Fruit fly (Drosophila melanogaster) whole organism, embryonic: ENCODE results near the gene DCTN5-p25.
A peak's percentile ranks its signal among the peaks of the same experiment; 100 is the strongest.

Experiments used
- Adf1 ChIP-seq: fragments of 200-800 bp; sonication (Bioruptor generic); IDR thresholded peaks from 2 replicates; pipeline ENCODE4 v1.3.6; 2022; ENCODE audit warnings: missing biosample characterization, missing genetic modification characterization
- Asciz ChIP-seq: fragments of 200-800 bp; sonication (Bioruptor generic); optimal IDR thresholded peaks from 2 replicates; lab custom pipeline; 2017; ENCODE audit warnings: missing biosample characterization, mild to moderate bottlenecking, missing genetic modification characterization, missing genetic modification reagents
- Bdp1 ChIP-seq: fragments of 200-800 bp; sonication (Bioruptor generic); optimal IDR thresholded peaks from 3 replicates; lab custom pipeline; 2016; ENCODE audit warnings: missing biosample characterization, missing genetic modification characterization
- Bteb2 ChIP-seq: fragments of 200-800 bp; sonication (Bioruptor generic); optimal IDR thresholded peaks from 2 replicates; lab custom pipeline; 2016; ENCODE audit warnings: missing biosample characterization, missing genetic modification characterization
- CG11696 ChIP-seq: fragments of 200-800 bp; sonication (Bioruptor generic); IDR thresholded peaks from 2 replicates; pipeline ENCODE4 v1.3.6; 2022; ENCODE audit warnings: missing biosample characterization, missing genetic modification characterization
- CG12219 ChIP-seq: fragments of 200-800 bp; sonication (Bioruptor generic); optimal IDR thresholded peaks from 3 replicates; lab custom pipeline; 2018; ENCODE audit warnings: missing biosample characterization, mild to moderate bottlenecking, missing genetic modification characterization
- CG14710 ChIP-seq: fragments of 200-800 bp; sonication (Bioruptor generic); optimal IDR thresholded peaks from 3 replicates; lab custom pipeline; 2019; ENCODE audit warnings: missing biosample characterization, mild to moderate bottlenecking, missing genetic modification characterization, moderate library complexity
- CG1603 ChIP-seq: fragments of 200-800 bp; sonication (Bioruptor generic); optimal IDR thresholded peaks from 2 replicates; lab custom pipeline; 2019; ENCODE audit warnings: missing biosample characterization, mild to moderate bottlenecking, missing genetic modification characterization, moderate library complexity
- CG18599 ChIP-seq: fragments of 200-800 bp; sonication (Bioruptor generic); optimal IDR thresholded peaks from 3 replicates; lab custom pipeline; 2017; ENCODE audit warnings: missing biosample characterization, missing genetic modification characterization, mild to moderate bottlenecking, moderate library complexity, missing genetic modification reagents
- CG18764 ChIP-seq: fragments of 200-800 bp; sonication (Bioruptor generic); optimal IDR thresholded peaks from 3 replicates; lab custom pipeline; 2016; ENCODE audit warnings: missing biosample characterization, missing genetic modification characterization
- CG30020 ChIP-seq: fragments of 200-800 bp; optimal IDR thresholded peaks from 2 replicates; lab custom pipeline; 2019; ENCODE audit warnings: missing biosample characterization, mild to moderate bottlenecking, missing genetic modification characterization, moderate library complexity
- CG3407 ChIP-seq: fragments of 200-800 bp; sonication (Bioruptor generic); optimal IDR thresholded peaks from 2 replicates; lab custom pipeline; 2018; ENCODE audit warnings: missing biosample characterization, mild to moderate bottlenecking, missing genetic modification characterization
- CG34422 ChIP-seq: fragments of 200-800 bp; sonication (Bioruptor generic); IDR thresholded peaks from 3 replicates; pipeline ENCODE4 v1.3.6; 2022; ENCODE audit warnings: missing biosample characterization, missing genetic modification characterization
- CG3726 ChIP-seq: fragments of 200-800 bp; sonication (Bioruptor generic); IDR thresholded peaks from 3 replicates; pipeline ENCODE4, ENCODE4 v1.3.6; 2022; ENCODE audit warnings: missing biosample characterization, missing genetic modification characterization
- CG4854 ChIP-seq: fragments of 200-800 bp; sonication (Bioruptor generic); optimal IDR thresholded peaks from 2 replicates; lab custom pipeline; 2016; ENCODE audit warnings: missing biosample characterization, missing genetic modification characterization, inconsistent platforms
- CG5953 ChIP-seq: fragments of 200-800 bp; sonication (Bioruptor generic); IDR thresholded peaks from 2 replicates; pipeline ENCODE4 v1.3.6; 2022; ENCODE audit warnings: missing biosample characterization, missing genetic modification characterization
- CG6272 ChIP-seq: fragments of 200-800 bp; sonication (Bioruptor generic); IDR thresholded peaks from 2 replicates; pipeline ENCODE4 v1.3.6; 2022; ENCODE audit warnings: missing biosample characterization, missing genetic modification characterization
- CG6765 ChIP-seq: fragments of 200-800 bp; sonication (Bioruptor generic); optimal IDR thresholded peaks from 3 replicates; lab custom pipeline; 2017; ENCODE audit warnings: missing biosample characterization, mild to moderate bottlenecking, missing genetic modification characterization
- CG8281 ChIP-seq: fragments of 200-800 bp; sonication (Bioruptor generic); optimal IDR thresholded peaks from 2 replicates; lab custom pipeline; 2018; ENCODE audit warnings: missing biosample characterization, mild to moderate bottlenecking, missing genetic modification characterization, moderate library complexity
- CG8478 ChIP-seq: fragments of >200 bp; optimal IDR thresholded peaks from 2 replicates; lab custom pipeline; 2018
- Deaf1 ChIP-seq: fragments of 200-800 bp; optimal IDR thresholded peaks from 3 replicates; lab custom pipeline; 2019; ENCODE audit warnings: missing biosample characterization, mild to moderate bottlenecking, missing genetic modification characterization, moderate library complexity
- Doc3 ChIP-seq: fragments of 200-800 bp; sonication (Bioruptor generic); IDR thresholded peaks from 3 replicates; pipeline ENCODE4 v1.3.6; 2022; ENCODE audit warnings: missing biosample characterization, missing genetic modification characterization; ENCODE audit not compliant: partially characterized antibody
- HLH54F ChIP-seq: fragments of 200-800 bp; sonication (Bioruptor generic); optimal IDR thresholded peaks from 3 replicates; lab custom pipeline; 2016; ENCODE audit warnings: missing biosample characterization, missing genetic modification characterization
- Hsf ChIP-seq: fragments of 200-800 bp; sonication (Bioruptor generic); optimal IDR thresholded peaks from 3 replicates; lab custom pipeline; 2016; ENCODE audit warnings: missing biosample characterization, missing genetic modification characterization
- Jarid2 ChIP-seq: fragments of 200-800 bp; sonication (Bioruptor generic); optimal IDR thresholded peaks from 3 replicates; lab custom pipeline; 2017; ENCODE audit warnings: mild to moderate bottlenecking, missing biosample characterization, missing genetic modification reagents, missing genetic modification characterization
- MTF-1 ChIP-seq: fragments of 200-800 bp; sonication (Bioruptor generic); optimal IDR thresholded peaks from 2 replicates; lab custom pipeline; 2018; ENCODE audit warnings: missing biosample characterization, mild to moderate bottlenecking, missing genetic modification characterization, borderline replicate concordance
- Neu2 ChIP-seq: fragments of 200-800 bp; sonication (Bioruptor generic); optimal IDR thresholded peaks from 3 replicates; lab custom pipeline; 2016; ENCODE audit warnings: missing biosample characterization, missing genetic modification characterization, borderline replicate concordance
- Rfx ChIP-seq: fragments of 200-800 bp; sonication (Bioruptor generic); IDR thresholded peaks from 2 replicates; pipeline ENCODE4 v1.3.6; 2022; ENCODE audit warnings: missing biosample characterization, missing genetic modification characterization
- TFAM ChIP-seq: fragments of 200-800 bp; sonication (Bioruptor generic); optimal IDR thresholded peaks from 2 replicates; lab custom pipeline; 2017; ENCODE audit warnings: missing biosample characterization, missing genetic modification characterization, inconsistent platforms
- ap ChIP-seq: fragments of 200-800 bp; sonication (Bioruptor generic); IDR thresholded peaks from 2 replicates; pipeline ENCODE4 v1.3.6; 2022; ENCODE audit warnings: missing biosample characterization, missing genetic modification characterization
- bowl ChIP-seq: fragments of 200-800 bp; sonication (Bioruptor generic); IDR thresholded peaks from 2 replicates; pipeline ENCODE4 v1.3.6; 2022; ENCODE audit warnings: missing biosample characterization, missing genetic modification characterization
- bsh ChIP-seq, 2 experiments: fragments of 200-800 bp; sonication (Bioruptor generic); optimal IDR thresholded peaks; 2 replicates each; lab custom pipeline; 2017 to 2018; ENCODE audit warnings: mild to moderate bottlenecking in 2 of 2, missing biosample characterization in 2 of 2, missing genetic modification characterization in 2 of 2, moderate library complexity in 1 of 2
- danr ChIP-seq: fragments of 200-800 bp; sonication (Bioruptor generic); IDR thresholded peaks from 2 replicates; pipeline ENCODE4 v1.3.6; 2022; ENCODE audit warnings: missing biosample characterization, missing genetic modification characterization
- dmrt99B ChIP-seq: fragments of 200-800 bp; sonication (Bioruptor generic); optimal IDR thresholded peaks from 2 replicates; lab custom pipeline; 2018; ENCODE audit warnings: missing biosample characterization, mild to moderate bottlenecking, missing genetic modification characterization, moderate library complexity
- esg ChIP-seq: fragments of 200-800 bp; sonication (Bioruptor generic); conservative IDR thresholded peaks from 2 replicates; pipeline ENCODE4 v1.3.6; 2022; ENCODE audit warnings: missing biosample characterization, missing genetic modification characterization
- gce ChIP-seq: fragments of 200-800 bp; sonication (Bioruptor generic); IDR thresholded peaks from 3 replicates; pipeline ENCODE4 v1.3.6; 2022; ENCODE audit warnings: missing biosample characterization, missing genetic modification characterization
- gfzf ChIP-seq: fragments of 200-800 bp; sonication (Bioruptor generic); optimal IDR thresholded peaks from 2 replicates; lab custom pipeline; 2016; ENCODE audit warnings: missing biosample characterization, mild to moderate bottlenecking, missing genetic modification characterization, moderate library complexity
- gro ChIP-seq: fragments of 200-800 bp; sonication (Bioruptor generic); optimal IDR thresholded peaks from 2 replicates; lab custom pipeline; 2016; ENCODE audit warnings: missing biosample characterization, missing genetic modification characterization
- gsb-n ChIP-seq: fragments of 200-800 bp; sonication (Bioruptor generic); optimal IDR thresholded peaks from 3 replicates; lab custom pipeline; 2018; ENCODE audit warnings: missing biosample characterization, mild to moderate bottlenecking, missing genetic modification characterization
- ind ChIP-seq: fragments of 200-800 bp; sonication (Bioruptor generic); optimal IDR thresholded peaks from 3 replicates; lab custom pipeline; 2016; ENCODE audit warnings: missing biosample characterization, missing genetic modification characterization
- ken ChIP-seq: fragments of 200-800 bp; sonication (Bioruptor generic); IDR thresholded peaks from 3 replicates; pipeline ENCODE4 v1.3.6; 2022; ENCODE audit warnings: missing biosample characterization, missing genetic modification characterization
- repo ChIP-seq: fragments of 200-800 bp; sonication (Bioruptor generic); optimal IDR thresholded peaks from 2 replicates; lab custom pipeline; 2016; ENCODE audit warnings: missing biosample characterization, missing genetic modification characterization
- run ChIP-seq: fragments of 200-800 bp; sonication (Bioruptor generic); optimal IDR thresholded peaks from 3 replicates; lab custom pipeline; 2018; ENCODE audit warnings: missing biosample characterization, mild to moderate bottlenecking, missing genetic modification characterization
- sc ChIP-seq, 3 experiments: fragments of >200 bp in 2 of 3; fragments of 200-800 bp in 1 of 3; sonication (Bioruptor generic) in 1 of 3; optimal IDR thresholded peaks; 2 replicates in 2 of 3; 3 replicates in 1 of 3; lab custom pipeline; 2017; ENCODE audit warnings: mild to moderate bottlenecking in 1 of 3, missing biosample characterization in 1 of 3, missing genetic modification characterization in 1 of 3, missing genetic modification reagents in 1 of 3
- sima ChIP-seq: fragments of 200-800 bp; sonication (Bioruptor generic); optimal IDR thresholded peaks from 2 replicates; lab custom pipeline; 2016; ENCODE audit warnings: missing biosample characterization, missing genetic modification characterization
- sna ChIP-seq: fragments of 200-800 bp; sonication (Bioruptor generic); IDR thresholded peaks from 2 replicates; pipeline ENCODE4 v1.3.6; 2022; ENCODE audit warnings: missing biosample characterization, missing genetic modification characterization; ENCODE audit not compliant: partially characterized antibody
- sr ChIP-seq: fragments of 200-800 bp; sonication (Bioruptor generic); IDR thresholded peaks from 3 replicates; pipeline ENCODE4 v1.3.6; 2022; ENCODE audit warnings: missing biosample characterization, missing genetic modification characterization
- zen ChIP-seq: fragments of 200-800 bp; sonication (Bioruptor generic); optimal IDR thresholded peaks from 3 replicates; lab custom pipeline; 2018; ENCODE audit warnings: missing biosample characterization, mild to moderate bottlenecking, missing genetic modification characterization, moderate library complexity

The DCTN5-p25 gene

DNA sequence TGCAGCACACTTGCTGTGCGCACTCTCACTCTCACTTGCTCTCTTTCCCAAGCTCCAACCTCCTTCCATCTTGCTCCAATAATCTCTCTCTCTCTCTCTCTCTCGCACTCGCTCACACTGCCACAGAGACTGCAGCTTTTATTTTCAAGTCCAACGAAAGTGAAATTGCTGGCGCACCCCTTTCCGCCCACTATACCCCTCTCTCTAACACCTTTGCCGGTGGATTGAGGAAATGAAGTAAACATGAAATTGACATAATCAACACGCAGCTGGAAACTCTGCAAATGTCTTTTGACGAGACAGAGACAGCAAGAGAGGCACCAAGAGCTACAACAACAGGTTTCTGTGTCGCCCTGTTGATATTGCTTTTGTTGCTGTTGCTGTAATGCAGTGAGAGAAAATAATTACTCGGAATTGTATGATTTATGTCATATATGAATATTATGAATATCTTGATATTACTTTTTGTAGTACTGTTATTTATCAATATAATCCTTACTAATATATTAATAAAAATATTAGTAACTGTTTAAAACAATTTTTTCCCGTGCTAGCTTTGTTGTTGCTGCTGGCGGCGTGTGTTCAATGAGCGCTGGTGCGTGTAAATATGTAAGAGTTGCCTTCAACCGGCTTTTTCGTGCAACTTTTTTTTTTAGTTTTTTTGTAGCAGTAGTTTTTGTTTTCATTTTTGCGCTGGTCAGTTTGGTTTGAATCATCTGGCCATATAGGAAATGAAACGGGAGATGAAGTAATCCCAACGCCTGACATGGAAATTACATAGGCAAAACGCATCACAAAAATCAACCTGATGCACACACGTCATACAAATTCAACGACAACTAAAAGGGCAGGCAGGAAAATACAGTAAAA lies 9.7 kb upstream of the DCTN5-p25 start (continued):
- peak; percentile 94 for TF ChIP-seq CG34422 (GFP tag; lab: Robert Waterston, UW)
- peak; percentile 69 for TF ChIP-seq CG1603 (tag; lab: Kevin White, UChicago)
- peak; percentile 90 for TF ChIP-seq ind (GFP tag; lab: Kevin White, UChicago)
- peak; percentile 46 for TF ChIP-seq CG30020
- peak; percentile 84 for TF ChIP-seq zen (tag; lab: Kevin White, UChicago)
- peak; percentile 80 for TF ChIP-seq CG12219 (GFP tag; lab: Kevin White, UChicago)
- peak; percentile 77 for TF ChIP-seq MTF-1 (GFP tag; lab: Kevin White, UChicago)
- TF ChIP-seq TFAM (GFP tag; lab: Kevin White, UChicago) = peak; percentile 44
- TF ChIP-seq sna (GFP tag; lab: Robert Waterston, UW) = peak; percentile 56
- peak; percentile 90 for TF ChIP-seq run
- peak; percentile 92 for TF ChIP-seq esg (GFP tag; lab: Robert Waterston, UW)
- TF ChIP-seq sima (GFP tag; lab: Kevin White, UChicago) = no peak
- TF ChIP-seq Bteb2 = peak; percentile 40
- no peak for TF ChIP-seq sc (optimal IDR thresholded peaks at IDR 0.05; lab: Kevin White, UChicago)
- TF ChIP-seq sc (GFP tag; optimal IDR thresholded peaks at IDR 0.05; lab: Kevin White, UChicago) = peak; percentile 86
- peak; percentile 98 for TF ChIP-seq dmrt99B (tag; lab: Kevin White, UChicago)
- no peak for TF ChIP-seq Bdp1 (GFP tag; lab: Kevin White, UChicago)
- peak; percentile 50 for TF ChIP-seq Adf1
- TF ChIP-seq bowl (GFP tag; lab: Robert Waterston, UW) = peak; percentile 84
- peak; percentile 79 to 96 for TF ChIP-seq bsh (GFP tag; optimal IDR thresholded peaks at IDR 0.05; lab: Kevin White, UChicago)
- peak; percentile 48; the same call in 1 of the 3 replicates for TF ChIP-seq sr (GFP tag; lab: Robert Waterston, UW)
- no peak for TF ChIP-seq Doc3 (GFP tag; lab: Robert Waterston, UW)
- peak; percentile 94 for TF ChIP-seq gsb-n (tag; lab: Kevin White, UChicago)
- TF ChIP-seq Neu2 = no peak
- TF ChIP-seq CG18764 (GFP tag; lab: Kevin White, UChicago) = peak; percentile 84
- TF ChIP-seq CG18599 (GFP tag; lab: Kevin White, UChicago) = peak; percentile 90
- no peak for TF ChIP-seq gro
- peak; percentile 80 for TF ChIP-seq ken (GFP tag; lab: Robert Waterston, UW)
- TF ChIP-seq CG8478 (lab: Kevin White, UChicago) = no peak
- peak; percentile 92 for TF ChIP-seq Asciz (GFP tag; lab: Kevin White, UChicago)
- TF ChIP-seq HLH54F (GFP tag; lab: Kevin White, UChicago) = no peak
- TF ChIP-seq Jarid2 (GFP tag; lab: Kevin White, UChicago) = peak; percentile 54
- peak; percentile 78 for TF ChIP-seq Rfx
- TF ChIP-seq danr = peak; percentile 84; the same call in 1 of the 2 replicates
- peak; percentile 92 for TF ChIP-seq ap (GFP tag; lab: Robert Waterston, UW)
- peak; percentile 71 for TF ChIP-seq Deaf1 (tag; lab: Kevin White, UChicago)
- TF ChIP-seq CG14710 (tag; lab: Kevin White, UChicago) = peak; percentile 88
- peak; percentile 61 for TF ChIP-seq CG4854 (GFP tag; lab: Kevin White, UChicago)
- TF ChIP-seq Hsf (GFP tag; lab: Kevin White, UChicago) = peak; percentile 53
- peak; percentile 66 for TF ChIP-seq CG6765 (GFP tag; lab: Kevin White, UChicago)
- TF ChIP-seq CG6272 (GFP tag; lab: Robert Waterston, UW) = peak; percentile 89
- peak; percentile 43 for TF ChIP-seq repo (GFP tag; lab: Kevin White, UChicago)
- peak; percentile 82 for TF ChIP-seq CG3407 (GFP tag; lab: Kevin White, UChicago)
- peak; percentile 92 for TF ChIP-seq gce
- no peak for TF ChIP-seq gfzf (GFP tag; lab: Kevin White, UChicago)
- peak; percentile 89 for TF ChIP-seq CG3726 (GFP tag; lab: Robert Waterston, UW)
- peak; percentile 87 for TF ChIP-seq CG5953 (GFP tag; lab: Robert Waterston, UW)
- peak; percentile 82 for TF ChIP-seq CG11696 (GFP tag; lab: Robert Waterston, UW)
- peak; percentile 98 for TF ChIP-seq CG8281 (tag; lab: Kevin White, UChicago)
